Fruit fly (Drosophila melanogaster) whole organism, pupa: ENCODE measurements around the gene CG14332.

Experiments used
- CG15710 ChIP-seq: fragments of 200-800 bp; sonication (Bioruptor generic); optimal IDR thresholded peaks from 2 replicates; lab custom pipeline; 2018; ENCODE audit warnings: missing biosample characterization, mild to moderate bottlenecking, missing genetic modification characterization, moderate library complexity
- CG32121 ChIP-seq: fragments of 200-800 bp; sonication (Bioruptor generic); IDR thresholded peaks from 2 replicates; pipeline ENCODE4 v1.3.6; 2022; ENCODE audit warnings: missing biosample characterization, missing genetic modification characterization
- CG8301 ChIP-seq: fragments of 200-800 bp; sonication (Bioruptor generic); optimal IDR thresholded peaks from 2 replicates; lab custom pipeline; 2018; ENCODE audit warnings: missing biosample characterization, mild to moderate bottlenecking, missing genetic modification characterization
- Ets98B ChIP-seq: fragments of 200-800 bp; sonication (Bioruptor generic); IDR thresholded peaks from 2 replicates; pipeline ENCODE4 v1.3.6; 2022; ENCODE audit warnings: missing biosample characterization, missing genetic modification characterization
- fd96Ca ChIP-seq: fragments of 200-800 bp; sonication (Bioruptor generic); IDR thresholded peaks from 3 replicates; pipeline ENCODE4 v1.3.6; 2022; ENCODE audit warnings: missing biosample characterization, missing genetic modification characterization
- gl ChIP-seq: fragments of 200-800 bp; sonication (Bioruptor generic); optimal IDR thresholded peaks from 2 replicates; lab custom pipeline; 2018; ENCODE audit warnings: missing biosample characterization, mild to moderate bottlenecking, missing genetic modification characterization
- rn ChIP-seq: fragments of 200-800 bp; sonication (Bioruptor generic); IDR thresholded peaks from 2 replicates; pipeline ENCODE4 v1.3.6; 2022; ENCODE audit warnings: missing biosample characterization, missing genetic modification characterization

dm6 chr3R:17415439-17415838 is 6.6 kb downstream of the CG14332 start, which contains the start of gene CG5866:
- TF ChIP-seq gl (tag; lab: Kevin White, UChicago), result no peak
- TF ChIP-seq CG15710 (tag; lab: Kevin White, UChicago), result no peak
- no peak for TF ChIP-seq CG8301 (tag; lab: Kevin White, UChicago)
- no peak for TF ChIP-seq CG32121 (GFP tag; lab: Robert Waterston, UW)
- no peak for TF ChIP-seq fd96Ca
- TF ChIP-seq Ets98B, result no peak
- no peak for TF ChIP-seq rn (GFP tag; lab: Robert Waterston, UW)
